Worm (Caenorhabditis elegans) whole organism, L4 larva: ENCODE measurements around the gene srx-131.

Experiments used
- F10B5.3 ChIP-seq: sonication (generic microtip); optimal IDR thresholded peaks from 2 replicates; lab custom pipeline; 2016; ENCODE audit warnings: mild to moderate bottlenecking, missing genetic modification characterization, missing compliant biosample characterization
- F26F4.8 ChIP-seq: fragments of 200-800 bp; sonication (Bioruptor generic); conservative IDR thresholded peaks from 2 replicates; pipeline ENCODE4 v1.3.6; 2022; ENCODE audit warnings: missing genetic modification characterization, missing compliant biosample characterization
- F37D6.2 ChIP-seq: sonication (generic microtip); optimal IDR thresholded peaks from 2 replicates; lab custom pipeline; 2016; ENCODE audit warnings: mild to moderate bottlenecking, missing genetic modification characterization, missing compliant biosample characterization
- Y105C5A.15 ChIP-seq: fragments of 200-800 bp; sonication (Bioruptor generic); IDR thresholded peaks from 2 replicates; pipeline ENCODE4 v1.3.6; 2022; ENCODE audit warnings: missing genetic modification characterization, missing compliant biosample characterization
- ZK546.5 ChIP-seq, 2 experiments: sonication (generic microtip); optimal IDR thresholded peaks; 2 replicates each; lab custom pipeline; 2017; ENCODE audit warnings: missing biosample characterization in 2 of 2, missing genetic modification characterization in 2 of 2
- arid-1 ChIP-seq: fragments of 200-800 bp; sonication (Bioruptor generic); conservative IDR thresholded peaks from 2 replicates; pipeline ENCODE4 v1.3.6; 2022; ENCODE audit warnings: missing genetic modification reagents, missing genetic modification characterization, missing compliant biosample characterization
- attf-4 ChIP-seq: sonication (generic microtip); optimal IDR thresholded peaks from 3 replicates; lab custom pipeline; 2017; ENCODE audit warnings: missing biosample characterization, missing genetic modification characterization
- ceh-32 ChIP-seq: sonication (generic microtip); optimal IDR thresholded peaks from 2 replicates; lab custom pipeline; 2016; ENCODE audit warnings: mild to moderate bottlenecking, missing genetic modification characterization, missing compliant biosample characterization; ENCODE audit not compliant: poor library complexity
- ceh-44 ChIP-seq: fragments of 200-800 bp; sonication (Bioruptor generic); IDR thresholded peaks from 2 replicates; pipeline ENCODE4 v1.3.6; 2022; ENCODE audit warnings: missing genetic modification reagents, missing genetic modification characterization, missing compliant biosample characterization
- ces-1 ChIP-seq: fragments of 150-350 bp; sonication (generic microtip); optimal IDR thresholded peaks from 4 replicates; lab custom pipeline; 2014; ENCODE audit warnings: missing biosample characterization, missing genetic modification reagents, missing genetic modification characterization
- ctbp-1 ChIP-seq: fragments of 200-800 bp; sonication (Bioruptor generic); IDR thresholded peaks from 2 replicates; pipeline ENCODE4 v1.3.6; 2022; ENCODE audit warnings: missing genetic modification reagents, missing genetic modification characterization, missing compliant biosample characterization
- daf-12 ChIP-seq: fragments of 150-350 bp; optimal IDR thresholded peaks from 2 replicates; lab custom pipeline; 2014; ENCODE audit warnings: missing biosample characterization, missing genetic modification reagents, missing genetic modification characterization
- daf-16 ChIP-seq, 3 experiments: sonication (generic microtip); optimal IDR thresholded peaks; 2 replicates each; lab custom pipeline; 2016 to 2017; ENCODE audit warnings: missing genetic modification characterization in 3 of 3, missing genetic modification reagents in 3 of 3, mild to moderate bottlenecking in 2 of 3, missing compliant biosample characterization in 2 of 3, missing biosample characterization in 1 of 3, moderate library complexity in 1 of 3
- daf-8 ChIP-seq: fragments of 200-800 bp; sonication (Bioruptor generic); IDR thresholded peaks from 2 replicates; pipeline ENCODE4 v1.3.6; 2022; ENCODE audit warnings: missing genetic modification characterization, missing compliant biosample characterization
- dmd-8 ChIP-seq: fragments of 200-800 bp; sonication (Bioruptor generic); IDR thresholded peaks from 2 replicates; pipeline ENCODE4 v1.3.6; 2022; ENCODE audit warnings: missing genetic modification characterization, missing compliant biosample characterization
- dmd-9 ChIP-seq: fragments of 200-800 bp; sonication (Bioruptor generic); IDR thresholded peaks from 2 replicates; pipeline ENCODE4 v1.3.6; 2022; ENCODE audit warnings: missing genetic modification reagents, missing genetic modification characterization, missing compliant biosample characterization
- dve-1 ChIP-seq: sonication (generic microtip); optimal IDR thresholded peaks from 2 replicates; lab custom pipeline; 2017; ENCODE audit warnings: antibody characterized with exemption, mild to moderate bottlenecking, missing genetic modification characterization, missing compliant biosample characterization; ENCODE audit not compliant: insufficient read depth
- egl-27 ChIP-seq: sonication (generic microtip); optimal IDR thresholded peaks from 3 replicates; lab custom pipeline; 2017; ENCODE audit warnings: missing biosample characterization, missing genetic modification reagents, missing genetic modification characterization
- fkh-10 ChIP-seq: fragments of 150-350 bp; optimal IDR thresholded peaks from 2 replicates; lab custom pipeline; 2014; ENCODE audit warnings: missing biosample characterization, missing genetic modification reagents, missing genetic modification characterization
- hmg-1.1 ChIP-seq: fragments of 200-800 bp; sonication (Bioruptor generic); IDR thresholded peaks from 2 replicates; pipeline ENCODE4 v1.3.6; 2022; ENCODE audit warnings: missing genetic modification reagents, missing genetic modification characterization, missing compliant biosample characterization
- lim-7 ChIP-seq: fragments of 200-800 bp; sonication (Bioruptor generic); IDR thresholded peaks from 2 replicates; pipeline ENCODE4 v1.3.6; 2022; ENCODE audit warnings: missing genetic modification characterization, missing compliant biosample characterization
- lin-1 ChIP-seq: fragments of 200-800 bp; sonication (Bioruptor generic); IDR thresholded peaks from 2 replicates; pipeline ENCODE4 v1.3.6; 2022; ENCODE audit warnings: missing genetic modification reagents, missing genetic modification characterization, missing compliant biosample characterization
- lin-15B ChIP-seq: fragments of 150-350 bp; sonication (generic microtip); optimal IDR thresholded peaks from 3 replicates; lab custom pipeline; 2014; ENCODE audit warnings: missing biosample characterization, missing genetic modification characterization
- lin-39 ChIP-seq: fragments of 150-350 bp; optimal IDR thresholded peaks from 2 replicates; lab custom pipeline; 2014; ENCODE audit warnings: missing biosample characterization, missing genetic modification reagents, missing genetic modification characterization
- mdl-1 ChIP-seq, 2 experiments: fragments of 150-350 bp in 1 of 2; sonication (generic microtip) in 1 of 2; optimal IDR thresholded peaks; 2 replicates each; lab custom pipeline; 2014 to 2017; ENCODE audit warnings: missing biosample characterization in 2 of 2, missing genetic modification characterization in 2 of 2
- mdt-29 ChIP-seq: fragments of 200-800 bp; sonication (Bioruptor generic); IDR thresholded peaks from 2 replicates; pipeline ENCODE4 v1.3.6; 2022; ENCODE audit warnings: missing genetic modification reagents, missing genetic modification characterization, missing compliant biosample characterization
- mep-1 ChIP-seq: fragments of 150-350 bp; sonication (generic microtip); optimal IDR thresholded peaks from 3 replicates; lab custom pipeline; 2014; ENCODE audit warnings: missing biosample characterization, missing genetic modification characterization
- mes-2 ChIP-seq: sonication (generic microtip); optimal IDR thresholded peaks from 2 replicates; lab custom pipeline; 2016; ENCODE audit warnings: missing genotype, mild to moderate bottlenecking, missing genetic modification characterization, missing compliant biosample characterization; ENCODE audit not compliant: poor library complexity, severe bottlenecking
- mxl-2 ChIP-seq: fragments of 200-800 bp; sonication (Bioruptor generic); conservative IDR thresholded peaks from 2 replicates; pipeline ENCODE4 v1.3.6; 2022; ENCODE audit warnings: missing genetic modification reagents, missing genetic modification characterization, missing compliant biosample characterization
- mxl-3 ChIP-seq: fragments of 200-800 bp; sonication (Bioruptor generic); optimal IDR thresholded peaks from 2 replicates; lab custom pipeline; 2018; ENCODE audit warnings: mild to moderate bottlenecking, missing genetic modification characterization, missing compliant biosample characterization
- nhr-10 ChIP-seq: fragments of 150-350 bp; optimal IDR thresholded peaks from 2 replicates; lab custom pipeline; 2014; ENCODE audit warnings: missing biosample characterization, missing genetic modification characterization
- nhr-102 ChIP-seq: sonication (generic microtip); optimal IDR thresholded peaks from 2 replicates; lab custom pipeline; 2016; ENCODE audit warnings: mild to moderate bottlenecking, missing genetic modification characterization, moderate library complexity, missing compliant biosample characterization
- nhr-25 ChIP-seq: sonication (generic microtip); optimal IDR thresholded peaks from 2 replicates; lab custom pipeline; 2017; ENCODE audit warnings: missing genetic modification characterization, mild to moderate bottlenecking, missing compliant biosample characterization, antibody characterized with exemption, moderate library complexity, borderline replicate concordance; ENCODE audit not compliant: insufficient read depth
- nhr-28 ChIP-seq: fragments of 150-350 bp; optimal IDR thresholded peaks from 2 replicates; lab custom pipeline; 2014; ENCODE audit warnings: missing biosample characterization, missing genetic modification characterization
- nhr-48 ChIP-seq: sonication (generic microtip); optimal IDR thresholded peaks from 2 replicates; lab custom pipeline; 2016; ENCODE audit warnings: mild to moderate bottlenecking, missing genetic modification characterization, missing compliant biosample characterization
- nhr-77 ChIP-seq: fragments of 150-350 bp; optimal IDR thresholded peaks from 2 replicates; lab custom pipeline; 2014; ENCODE audit warnings: missing biosample characterization, missing genetic modification characterization
- pha-4 ChIP-seq, 2 experiments: fragments of 150-350 bp in 1 of 2; fragments of 200-800 bp in 1 of 2; sonication (Bioruptor generic) in 1 of 2; IDR thresholded peaks in 1 of 2; optimal IDR thresholded peaks in 1 of 2; 2 replicates each; pipeline versions ENCODE4 v1.3.6 to Lab custom; 2014 to 2022; ENCODE audit warnings: missing genetic modification characterization in 2 of 2, missing genetic modification reagents in 2 of 2, missing biosample characterization in 1 of 2, missing compliant biosample characterization in 1 of 2
- rbr-2 ChIP-seq: sonication (generic microtip); optimal IDR thresholded peaks from 2 replicates; lab custom pipeline; 2016; ENCODE audit warnings: missing genotype, missing genetic modification characterization, missing compliant biosample characterization
- saeg-2 ChIP-seq: fragments of 200-800 bp; sonication (Bioruptor generic); IDR thresholded peaks from 2 replicates; pipeline ENCODE4 v1.3.6; 2022; ENCODE audit warnings: missing genetic modification reagents, missing genetic modification characterization, missing compliant biosample characterization
- set-16 ChIP-seq: fragments of 200-800 bp; sonication (Bioruptor generic); IDR thresholded peaks from 2 replicates; pipeline ENCODE4 v1.3.6; 2022; ENCODE audit warnings: missing genetic modification reagents, missing genetic modification characterization, missing compliant biosample characterization
- spr-1 ChIP-seq: sonication (generic microtip); optimal IDR thresholded peaks from 2 replicates; lab custom pipeline; 2016; ENCODE audit warnings: mild to moderate bottlenecking, missing genetic modification characterization, missing compliant biosample characterization
- tra-1 ChIP-seq: fragments of 200-800 bp; sonication (Bioruptor generic); IDR thresholded peaks from 2 replicates; pipeline ENCODE4 v1.3.6; 2022; ENCODE audit warnings: missing genetic modification reagents, missing genetic modification characterization, missing compliant biosample characterization
- unc-62 ChIP-seq, 3 experiments: fragments of 150-350 bp in 1 of 3; sonication (generic microtip); optimal IDR thresholded peaks in 2 of 3; peaks in 1 of 3; 1 replicate in 1 of 3; 2 replicates in 2 of 3; lab custom pipeline; 2014 to 2017; ENCODE audit warnings: missing biosample characterization in 3 of 3, missing genetic modification characterization in 3 of 3, missing genetic modification reagents in 3 of 3, missing genotype in 1 of 3
- zfp-2 ChIP-seq: sonication (generic microtip); optimal IDR thresholded peaks from 2 replicates; lab custom pipeline; 2016; ENCODE audit warnings: mild to moderate bottlenecking, missing genetic modification characterization, missing compliant biosample characterization
- zfp-3 ChIP-seq: fragments of 200-800 bp; sonication (Bioruptor generic); conservative IDR thresholded peaks from 2 replicates; pipeline ENCODE4 v1.3.6; 2022; ENCODE audit warnings: missing genetic modification reagents, missing genetic modification characterization, missing compliant biosample characterization
- zip-11 ChIP-seq: fragments of 200-800 bp; sonication (Bioruptor generic); IDR thresholded peaks from 2 replicates; pipeline ENCODE4 v1.3.6; 2022; ENCODE audit warnings: missing genetic modification characterization, missing compliant biosample characterization
- zip-2 ChIP-seq: fragments of 150-350 bp; optimal IDR thresholded peaks from 2 replicates; lab custom pipeline; 2014; ENCODE audit warnings: missing biosample characterization, missing genetic modification characterization
- ztf-11 ChIP-seq: fragments of 150-350 bp; optimal IDR thresholded peaks from 2 replicates; lab custom pipeline; 2014; ENCODE audit warnings: missing biosample characterization, missing genetic modification characterization
- ztf-7 ChIP-seq: fragments of 150-350 bp; optimal IDR thresholded peaks from 2 replicates; lab custom pipeline; 2014; ENCODE audit warnings: missing biosample characterization, missing genetic modification characterization

The srx-131 gene

DNA sequence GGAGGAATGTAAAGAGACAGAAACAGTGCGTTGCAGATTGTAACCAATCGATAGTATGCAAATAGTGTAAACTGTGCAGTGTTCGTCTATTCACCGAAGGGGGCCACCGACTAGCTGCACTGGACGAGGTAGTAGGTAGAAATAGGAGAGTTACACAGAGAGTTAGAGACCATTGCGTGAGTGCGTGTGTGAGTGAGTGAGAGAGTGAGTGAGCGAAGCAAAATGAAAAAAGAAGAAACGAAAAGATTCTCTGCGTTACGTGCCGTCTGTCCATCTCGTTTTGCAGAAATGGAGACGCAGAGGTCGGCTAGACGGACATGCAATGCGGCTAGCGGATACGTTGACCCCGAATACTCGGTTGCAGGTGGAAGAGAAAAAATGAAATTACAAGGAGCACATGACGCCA lies 36.8 kb upstream of the srx-131 start (continued):
- TF ChIP-seq ztf-11 (tag; lab: Kevin White, UChicago) (no peak), nhr-77 (tag; lab: Kevin White, UChicago) (peak; percentile 21), nhr-102 (tag; lab: Kevin White, UChicago) (no peak), daf-16 (GFP tag; optimal IDR thresholded peaks at IDR 0.05; lab: Kevin White, UChicago) (peak in 1 of 2 experiments; percentile 1), daf-16 (tag; optimal IDR thresholded peaks at IDR 0.05; lab: Kevin White, UChicago) (peak; percentile 49), zfp-3 (GFP tag; lab: Robert Waterston, UW) (no peak), attf-4 (tag; lab: Kevin White, UChicago) (no peak), pha-4 (GFP tag; IDR thresholded peaks at IDR 0.05; lab: Robert Waterston, UW) (no peak), pha-4 (tag; optimal IDR thresholded peaks at IDR 0.05; lab: Kevin White, UChicago) (peak; percentile 28), nhr-10 (tag; lab: Kevin White, UChicago) (no peak), mxl-3 (GFP tag; lab: Kevin White, UChicago) (peak; percentile 74), ceh-44 (GFP tag; lab: Robert Waterston, UW) (no peak), daf-12 (no peak), lim-7 (GFP tag; lab: Robert Waterston, UW) (no peak; the same call in 1 of the 2 replicates), F26F4.8 (GFP tag; lab: Robert Waterston, UW) (no peak), egl-27 (tag; lab: Kevin White, UChicago) (no peak), dmd-9 (GFP tag; lab: Robert Waterston, UW) (no peak), rbr-2 (tag; lab: Kevin White, UChicago) (peak; percentile 73), zip-2 (tag; lab: Kevin White, UChicago) (no peak), hmg-1.1 (GFP tag; lab: Robert Waterston, UW) (peak; percentile 74), ces-1 (GFP tag; lab: Kevin White, UChicago) (no peak), ztf-7 (no peak), zip-11 (GFP tag; lab: Robert Waterston, UW) (no peak), mdl-1 (tag; optimal IDR thresholded peaks at IDR 0.05; lab: Kevin White, UChicago) (peak in 1 of 2 experiments; percentile 78), dve-1 (tag; lab: Kevin White, UChicago) (no peak), ceh-32 (tag; lab: Kevin White, UChicago) (no peak), dmd-8 (GFP tag; lab: Robert Waterston, UW) (no peak), mes-2 (peak; percentile 75), lin-1 (0 out of 2 replicates have a peak, but pooled peaks have one; percentile 31), unc-62 (GFP tag; optimal IDR thresholded peaks at IDR 0.05 in 1 of 2; lab: Kevin White, UChicago) (peak in 1 of 2 experiments; percentile 94), unc-62 (tag; optimal IDR thresholded peaks at IDR 0.05; lab: Kevin White, UChicago) (no peak), nhr-25 (tag; lab: Kevin White, UChicago) (peak; percentile 28), daf-8 (GFP tag; lab: Robert Waterston, UW) (no peak), mxl-2 (GFP tag; lab: Robert Waterston, UW) (no peak), ctbp-1 (GFP tag; lab: Robert Waterston, UW) (peak; percentile 66; the same call in 1 of the 2 replicates), fkh-10 (GFP tag; lab: Kevin White, UChicago) (no peak), arid-1 (GFP tag; lab: Robert Waterston, UW) (no peak), ZK546.5 (tag; optimal IDR thresholded peaks at IDR 0.05; lab: Kevin White, UChicago) (no peak), nhr-28 (tag; lab: Kevin White, UChicago) (peak; percentile 66), F37D6.2 (tag; lab: Kevin White, UChicago) (peak; percentile 25), zfp-2 (tag; lab: Kevin White, UChicago) (no peak), mdt-29 (GFP tag; lab: Robert Waterston, UW) (no peak), set-16 (GFP tag; lab: Robert Waterston, UW) (peak; percentile 17; the same call in 1 of the 2 replicates), Y105C5A.15 (no peak), mep-1 (tag; lab: Kevin White, UChicago) (no peak), F10B5.3 (tag; lab: Kevin White, UChicago) (no peak), spr-1 (tag; lab: Kevin White, UChicago) (no peak), nhr-48 (tag; lab: Kevin White, UChicago) (peak; percentile 28), lin-39 (tag; lab: Kevin White, UChicago) (no peak), tra-1 (GFP tag; lab: Robert Waterston, UW) (no peak), saeg-2 (GFP tag; lab: Robert Waterston, UW) (no peak), lin-15B (no peak)
